Fruit fly (Drosophila melanogaster) whole organism, embryonic: ENCODE data around the gene blot.
A peak's percentile ranks its signal among the peaks of the same experiment; 100 is the strongest.

Experiments
- Atf6 ChIP-seq: fragments of 200-800 bp; sonication (Bioruptor generic); IDR thresholded peaks from 2 replicates; pipeline ENCODE4 v1.3.6; 2022; ENCODE audit warnings: missing biosample characterization, missing genetic modification characterization
- BEAF-32 ChIP-seq: fragments of 200-800 bp; sonication (Bioruptor generic); optimal IDR thresholded peaks from 3 replicates; lab custom pipeline; 2017; ENCODE audit warnings: missing biosample characterization, missing genetic modification characterization, mild to moderate bottlenecking, moderate library complexity, missing genetic modification reagents
- Blimp-1 ChIP-seq: fragments of 200-800 bp; sonication (Bioruptor generic); optimal IDR thresholded peaks from 3 replicates; lab custom pipeline; 2018; ENCODE audit warnings: missing biosample characterization, missing genetic modification characterization, mild to moderate bottlenecking, moderate library complexity, missing genetic modification reagents
- Bteb2 ChIP-seq: fragments of 200-800 bp; sonication (Bioruptor generic); optimal IDR thresholded peaks from 2 replicates; lab custom pipeline; 2016; ENCODE audit warnings: missing biosample characterization, missing genetic modification characterization
- CG10209 ChIP-seq: fragments of 200-800 bp; sonication (Bioruptor generic); optimal IDR thresholded peaks from 3 replicates; lab custom pipeline; 2017; ENCODE audit warnings: missing biosample characterization, mild to moderate bottlenecking, missing genetic modification characterization, missing genetic modification reagents
- CG1024 ChIP-seq: fragments of 200-800 bp; sonication (Bioruptor generic); IDR thresholded peaks from 2 replicates; pipeline ENCODE4 v1.3.6; 2022; ENCODE audit warnings: missing biosample characterization, missing genetic modification characterization
- CG11504 ChIP-seq: fragments of 200-800 bp; sonication (Bioruptor generic); optimal IDR thresholded peaks from 3 replicates; lab custom pipeline; 2019; ENCODE audit warnings: missing biosample characterization, mild to moderate bottlenecking, missing genetic modification characterization, moderate library complexity
- CG12659 ChIP-seq: fragments of 200-800 bp; sonication (Bioruptor generic); optimal IDR thresholded peaks from 3 replicates; lab custom pipeline; 2017; ENCODE audit warnings: mild to moderate bottlenecking, missing biosample characterization, missing genetic modification reagents, missing genetic modification characterization
- CG13624 ChIP-seq: fragments of 200-800 bp; sonication (Bioruptor generic); optimal IDR thresholded peaks from 2 replicates; lab custom pipeline; 2016; ENCODE audit warnings: missing biosample characterization, missing genetic modification characterization
- CG14860 ChIP-seq: fragments of 200-800 bp; sonication (Bioruptor generic); IDR thresholded peaks from 3 replicates; pipeline ENCODE4 v1.3.6; 2022; ENCODE audit warnings: missing biosample characterization, missing genetic modification characterization; ENCODE audit not compliant: partially characterized antibody
- CG15514 ChIP-seq: fragments of 200-800 bp; sonication (Bioruptor generic); optimal IDR thresholded peaks from 3 replicates; lab custom pipeline; 2017; ENCODE audit warnings: missing biosample characterization, missing genetic modification characterization, mild to moderate bottlenecking, moderate library complexity, missing genetic modification reagents
- CG16813 ChIP-seq: fragments of 200-800 bp; sonication (Bioruptor generic); IDR thresholded peaks from 3 replicates; pipeline ENCODE4 v1.3.6; 2022; ENCODE audit warnings: missing biosample characterization, missing genetic modification characterization; ENCODE audit not compliant: partially characterized antibody
- CG18262 ChIP-seq: fragments of 200-800 bp; optimal IDR thresholded peaks from 3 replicates; lab custom pipeline; 2019; ENCODE audit warnings: missing biosample characterization, mild to moderate bottlenecking, missing genetic modification characterization, moderate library complexity
- CG18764 ChIP-seq: fragments of 200-800 bp; sonication (Bioruptor generic); optimal IDR thresholded peaks from 3 replicates; lab custom pipeline; 2016; ENCODE audit warnings: missing biosample characterization, missing genetic modification characterization
- CG2120 ChIP-seq: fragments of 200-800 bp; sonication (Bioruptor generic); optimal IDR thresholded peaks from 3 replicates; lab custom pipeline; 2016; ENCODE audit warnings: missing biosample characterization, missing genetic modification characterization
- CG7963 ChIP-seq: fragments of 200-800 bp; sonication (Bioruptor generic); IDR thresholded peaks from 3 replicates; pipeline ENCODE4 v1.3.6; 2022; ENCODE audit warnings: missing biosample characterization, missing genetic modification characterization; ENCODE audit not compliant: partially characterized antibody
- CG8388 ChIP-seq: fragments of 200-800 bp; sonication (Bioruptor generic); optimal IDR thresholded peaks from 2 replicates; lab custom pipeline; 2019; ENCODE audit warnings: missing biosample characterization, mild to moderate bottlenecking, missing genetic modification characterization, moderate library complexity
- CG8478 ChIP-seq: fragments of >200 bp; optimal IDR thresholded peaks from 2 replicates; lab custom pipeline; 2018
- CoRest ChIP-seq: fragments of 200-800 bp; sonication (Bioruptor generic); optimal IDR thresholded peaks from 3 replicates; lab custom pipeline; 2018; ENCODE audit warnings: missing biosample characterization, mild to moderate bottlenecking, missing genetic modification characterization, moderate library complexity
- D19B ChIP-seq: fragments of 200-800 bp; sonication (Bioruptor generic); optimal IDR thresholded peaks from 2 replicates; lab custom pipeline; 2017; ENCODE audit warnings: missing biosample characterization, mild to moderate bottlenecking, missing genetic modification characterization
- E2f1 ChIP-seq: fragments of 200-800 bp; sonication (Bioruptor generic); IDR thresholded peaks from 2 replicates; pipeline ENCODE4 v1.3.6; 2022; ENCODE audit warnings: missing biosample characterization, missing genetic modification characterization
- Fer3 ChIP-seq: fragments of 200-800 bp; sonication (Bioruptor generic); optimal IDR thresholded peaks from 2 replicates; lab custom pipeline; 2018; ENCODE audit warnings: missing biosample characterization, mild to moderate bottlenecking, missing genetic modification characterization, moderate library complexity
- HHEX ChIP-seq: fragments of 200-800 bp; sonication (Bioruptor generic); optimal IDR thresholded peaks from 3 replicates; lab custom pipeline; 2017; ENCODE audit warnings: missing biosample characterization, mild to moderate bottlenecking, missing genetic modification characterization, missing genetic modification reagents
- HLH3B ChIP-seq: fragments of 200-800 bp; sonication (Bioruptor generic); IDR thresholded peaks from 2 replicates; pipeline ENCODE4 v1.3.6; 2022; ENCODE audit warnings: missing biosample characterization, missing genetic modification characterization
- HLH4C ChIP-seq: fragments of 200-800 bp; sonication (Bioruptor generic); IDR thresholded peaks from 3 replicates; pipeline ENCODE4 v1.3.6; 2022; ENCODE audit warnings: missing biosample characterization, missing genetic modification characterization; ENCODE audit not compliant: partially characterized antibody
- HmgD ChIP-seq: fragments of 200-800 bp; sonication (Bioruptor generic); optimal IDR thresholded peaks from 3 replicates; lab custom pipeline; 2016; ENCODE audit warnings: missing biosample characterization, missing genetic modification characterization
- Hr3 ChIP-seq: fragments of 200-800 bp; sonication (Bioruptor generic); optimal IDR thresholded peaks from 3 replicates; lab custom pipeline; 2016; ENCODE audit warnings: missing biosample characterization, missing genetic modification characterization
- Nf-YC ChIP-seq: fragments of 200-800 bp; optimal IDR thresholded peaks from 3 replicates; lab custom pipeline; 2019; ENCODE audit warnings: missing biosample characterization, mild to moderate bottlenecking, missing genetic modification characterization, moderate library complexity
- Oaz ChIP-seq: fragments of 200-800 bp; sonication (Bioruptor generic); IDR thresholded peaks from 2 replicates; pipeline ENCODE4 v1.3.6; 2022; ENCODE audit warnings: missing biosample characterization, missing genetic modification characterization
- Opbp ChIP-seq: fragments of 200-800 bp; sonication (Bioruptor generic); IDR thresholded peaks from 3 replicates; pipeline ENCODE4 v1.3.6; 2022; ENCODE audit warnings: missing biosample characterization, missing genetic modification characterization; ENCODE audit not compliant: partially characterized antibody
- Pdp1 ChIP-seq, 2 experiments: fragments of 200-800 bp; sonication (Bioruptor generic); optimal IDR thresholded peaks; 3 replicates each; lab custom pipeline; 2016; ENCODE audit warnings: missing biosample characterization in 2 of 2, missing genetic modification characterization in 2 of 2, mild to moderate bottlenecking in 1 of 2, moderate library complexity in 1 of 2
- Sry-β ChIP-seq: fragments of 200-800 bp; sonication (Bioruptor generic); optimal IDR thresholded peaks from 2 replicates; lab custom pipeline; 2018; ENCODE audit warnings: missing biosample characterization, mild to moderate bottlenecking, missing genetic modification characterization, moderate library complexity
- TFAM ChIP-seq: fragments of 200-800 bp; sonication (Bioruptor generic); optimal IDR thresholded peaks from 2 replicates; lab custom pipeline; 2017; ENCODE audit warnings: missing biosample characterization, missing genetic modification characterization, inconsistent platforms
- YL-1 ChIP-seq: fragments of 200-800 bp; sonication (Bioruptor generic); optimal IDR thresholded peaks from 3 replicates; lab custom pipeline; 2017; ENCODE audit warnings: missing biosample characterization, mild to moderate bottlenecking, missing genetic modification characterization
- cad ChIP-seq: fragments of >200 bp; optimal IDR thresholded peaks from 2 replicates; lab custom pipeline; 2017; ENCODE audit warnings: missing biosample characterization, missing genetic modification characterization
- cas ChIP-seq: fragments of 200-800 bp; sonication (Bioruptor generic); IDR thresholded peaks from 2 replicates; pipeline ENCODE4 v1.3.6; 2022; ENCODE audit warnings: missing biosample characterization, missing genetic modification characterization
- chinmo ChIP-seq: fragments of 200-800 bp; sonication (Bioruptor generic); IDR thresholded peaks from 4 replicates; pipeline ENCODE4 v1.3.6; 2022; ENCODE audit warnings: missing biosample characterization, missing genetic modification characterization; ENCODE audit not compliant: partially characterized antibody
- fd3F ChIP-seq: fragments of 200-800 bp; sonication (Bioruptor generic); optimal IDR thresholded peaks from 2 replicates; lab custom pipeline; 2018; ENCODE audit warnings: missing biosample characterization, mild to moderate bottlenecking, missing genetic modification characterization, moderate library complexity
- fd96Cb ChIP-seq: fragments of 200-800 bp; sonication (Bioruptor generic); optimal IDR thresholded peaks from 2 replicates; lab custom pipeline; 2018; ENCODE audit warnings: missing biosample characterization, mild to moderate bottlenecking, missing genetic modification characterization, moderate library complexity
- h ChIP-seq: fragments of >200 bp; optimal IDR thresholded peaks from 2 replicates; lab custom pipeline; 2017
- lov ChIP-seq, 2 experiments: fragments of 200-800 bp in 1 of 2; fragments of >200 bp in 1 of 2; sonication (Bioruptor generic) in 1 of 2; IDR thresholded peaks in 1 of 2; optimal IDR thresholded peaks in 1 of 2; 2 replicates in 1 of 2; 3 replicates in 1 of 2; pipeline versions ENCODE4 v1.3.6 to Lab custom; 2017 to 2022; ENCODE audit warnings: missing biosample characterization in 1 of 2, missing genetic modification characterization in 1 of 2
- pfk ChIP-seq: fragments of 200-800 bp; sonication (Bioruptor generic); optimal IDR thresholded peaks from 2 replicates; lab custom pipeline; 2018; ENCODE audit warnings: missing biosample characterization, mild to moderate bottlenecking, missing genetic modification characterization, moderate library complexity
- sens ChIP-seq: fragments of 200-800 bp; sonication (Bioruptor generic); peaks from one replicate; lab custom pipeline; 2016; ENCODE audit warnings: missing biosample characterization, missing genetic modification characterization
- shn ChIP-seq: fragments of 200-800 bp; sonication (Bioruptor generic); optimal IDR thresholded peaks from 3 replicates; lab custom pipeline; 2016; ENCODE audit warnings: missing biosample characterization, missing genetic modification characterization
- slp2 ChIP-seq: fragments of 200-800 bp; sonication (Bioruptor generic); optimal IDR thresholded peaks from 2 replicates; lab custom pipeline; 2016; ENCODE audit warnings: missing biosample characterization, missing genetic modification characterization
- stc ChIP-seq: fragments of 200-800 bp; sonication (Bioruptor generic); IDR thresholded peaks from 2 replicates; pipeline ENCODE4 v1.3.6; 2022; ENCODE audit warnings: missing biosample characterization, missing genetic modification characterization
- tin ChIP-seq: fragments of 200-800 bp; sonication (Bioruptor generic); optimal IDR thresholded peaks from 3 replicates; lab custom pipeline; 2016; ENCODE audit warnings: missing biosample characterization, missing genetic modification characterization
- tna ChIP-seq: fragments of 200-800 bp; sonication (Bioruptor generic); IDR thresholded peaks from 2 replicates; pipeline ENCODE4 v1.3.6; 2022; ENCODE audit warnings: missing biosample characterization, missing genetic modification characterization; ENCODE audit not compliant: partially characterized antibody
- trem ChIP-seq: fragments of 200-800 bp; optimal IDR thresholded peaks from 3 replicates; lab custom pipeline; 2019; ENCODE audit warnings: missing biosample characterization, mild to moderate bottlenecking, missing genetic modification characterization, moderate library complexity

Gene blot

DNA sequence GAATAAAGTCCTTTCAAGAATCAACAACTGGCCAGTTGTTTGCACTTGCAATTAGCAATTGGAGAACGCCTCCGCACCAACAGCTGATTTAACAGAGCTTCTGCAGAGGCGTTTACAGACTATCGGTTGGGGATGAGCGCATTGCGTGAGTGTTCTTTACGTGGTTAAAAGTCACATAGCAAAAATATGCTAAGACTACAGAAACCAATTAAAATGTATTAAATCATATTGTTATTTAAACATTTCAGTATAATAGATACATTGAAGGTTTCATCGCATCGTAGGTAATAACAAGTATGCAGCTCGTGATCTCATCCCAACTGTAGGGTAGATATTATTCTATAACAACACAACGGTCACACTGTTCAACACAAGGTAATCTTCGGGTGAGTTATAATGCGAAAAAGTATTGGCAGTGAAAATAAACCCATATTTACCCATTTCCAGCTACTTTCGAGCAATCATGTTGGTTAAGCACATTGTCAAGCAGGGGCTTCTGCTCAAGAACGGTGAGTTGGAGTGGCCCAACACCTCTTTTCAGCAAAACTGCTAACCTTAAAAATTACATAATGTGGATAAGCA, 3.9 kb upstream of the blot start, which contains the start of the genes Sec3 and COX7B (continued):
- TF ChIP-seq Atf6 (0 out of 2 replicates have a peak, but pooled peaks have one; percentile 29), fd96Cb (tag; lab: Kevin White, UChicago) (peak; percentile 22), CG2120 (peak; percentile 83), BEAF-32 (peak; percentile 97), YL-1 (GFP tag; lab: Kevin White, UChicago) (peak; percentile 91), Pdp1 (GFP tag; optimal IDR thresholded peaks at IDR 0.05; lab: Kevin White, UChicago) (peak; percentile 64 to 96), HHEX (peak; percentile 21), CG14860 (GFP tag; lab: Robert Waterston, UW) (peak; percentile 91), Oaz (GFP tag; lab: Robert Waterston, UW) (no peak), h (lab: Kevin White, UChicago) (no peak), Hr3 (peak; percentile 66), Blimp-1 (GFP tag; lab: Kevin White, UChicago) (peak; percentile 39), Opbp (peak; percentile 87), HLH4C (GFP tag; lab: Robert Waterston, UW) (peak; percentile 84), CG18262 (peak; percentile 60), lov (optimal IDR thresholded peaks at IDR 0.05; lab: Kevin White, UChicago) (no peak), lov (GFP tag; IDR thresholded peaks at IDR 0.05; lab: Robert Waterston, UW) (no peak), trem (tag; lab: Kevin White, UChicago) (peak; percentile 89), CG18764 (peak; percentile 49), CG7963 (GFP tag; lab: Robert Waterston, UW) (peak; percentile 41; the same call in 2 of the 3 replicates), HLH3B (peak; percentile 45; the same call in 1 of the 2 replicates), Bteb2 (GFP tag; lab: Kevin White, UChicago) (peak; percentile 53), CoRest (peak; percentile 78), CG16813 (peak; percentile 95), cad (GFP tag; lab: Kevin White, UChicago) (no peak), CG13624 (GFP tag; lab: Kevin White, UChicago) (peak; percentile 71), stc (GFP tag; lab: Robert Waterston, UW) (no peak), fd3F (peak; percentile 50), CG8478 (lab: Kevin White, UChicago) (no peak), cas (GFP tag; lab: Robert Waterston, UW) (no peak), Sry-β (GFP tag; lab: Kevin White, UChicago) (peak; percentile 65), CG11504 (tag; lab: Kevin White, UChicago) (no peak), chinmo (GFP tag; lab: Robert Waterston, UW) (peak; percentile 76; the same call in 2 of the 4 replicates), TFAM (GFP tag; lab: Kevin White, UChicago) (no peak), CG12659 (GFP tag; lab: Kevin White, UChicago) (peak; percentile 75), shn (GFP tag; lab: Kevin White, UChicago) (peak; percentile 52), Nf-YC (tag; lab: Kevin White, UChicago) (peak; percentile 72), tin (GFP tag; lab: Kevin White, UChicago) (peak; percentile 74), pfk (GFP tag; lab: Kevin White, UChicago) (no peak), CG15514 (GFP tag; lab: Kevin White, UChicago) (peak; percentile 70), tna (GFP tag; lab: Robert Waterston, UW) (peak; percentile 75), HmgD (GFP tag; lab: Kevin White, UChicago) (peak; percentile 5), sens (GFP tag; lab: Kevin White, UChicago) (peak; percentile 88), CG10209 (GFP tag; lab: Kevin White, UChicago) (peak; percentile 49), E2f1 (GFP tag; lab: Robert Waterston, UW) (peak; percentile 34), D19B (GFP tag; lab: Kevin White, UChicago) (peak; percentile 36), slp2 (GFP tag; lab: Kevin White, UChicago) (peak; percentile 9), Fer3 (peak; percentile 66), CG8388 (peak; percentile 51), CG1024 (GFP tag; lab: Robert Waterston, UW) (no peak)
